Fruit fly (Drosophila melanogaster) whole organism, larva: ENCODE results near the gene CG9399.

Source experiments
- noc ChIP-seq: fragments of 200-800 bp; sonication (Bioruptor generic); optimal IDR thresholded peaks from 3 replicates; lab custom pipeline; 2019; ENCODE audit warnings: missing biosample characterization, mild to moderate bottlenecking, missing genetic modification characterization, moderate library complexity

The CG9399 gene

DNA sequence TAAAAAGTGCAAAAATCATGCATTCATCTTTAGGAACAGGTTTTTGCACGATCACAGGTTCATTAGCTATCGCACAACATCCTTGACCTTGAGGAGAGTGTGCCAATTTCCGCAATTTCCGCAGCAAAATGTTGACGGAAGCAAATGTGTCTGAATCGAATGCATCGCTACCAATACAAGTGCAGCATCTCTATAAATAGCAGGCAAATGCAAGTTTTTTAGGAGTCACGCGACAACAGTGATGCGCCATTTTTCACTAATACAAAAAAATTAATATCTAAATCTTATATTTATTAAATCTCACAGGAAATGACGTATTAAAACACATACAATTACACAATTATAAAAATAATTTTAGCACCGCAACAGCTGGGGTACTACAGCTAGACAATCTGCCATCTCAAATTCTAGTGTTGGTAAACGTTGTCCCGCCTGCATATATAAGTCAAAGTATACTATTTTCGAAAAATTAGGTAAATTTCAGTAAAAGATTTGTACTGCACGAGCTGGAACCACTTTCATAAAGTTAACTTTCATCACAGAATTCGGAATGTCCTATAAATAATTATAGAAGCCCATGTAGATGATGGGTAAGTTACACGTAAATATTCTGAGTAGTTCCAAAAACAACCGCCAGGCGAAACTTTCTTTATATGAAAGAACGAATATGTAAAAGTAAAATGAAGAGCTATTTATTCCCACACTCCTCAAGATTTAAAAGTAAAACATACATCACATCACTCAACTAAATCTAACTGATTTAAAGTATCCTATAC is at the start of gene CG9399:
TSS of gene CG9399 (minus strand) at position 400 of the 776 bp plus-strand sequence.
- TF ChIP-seq noc: peak; percentile 77

DNA sequence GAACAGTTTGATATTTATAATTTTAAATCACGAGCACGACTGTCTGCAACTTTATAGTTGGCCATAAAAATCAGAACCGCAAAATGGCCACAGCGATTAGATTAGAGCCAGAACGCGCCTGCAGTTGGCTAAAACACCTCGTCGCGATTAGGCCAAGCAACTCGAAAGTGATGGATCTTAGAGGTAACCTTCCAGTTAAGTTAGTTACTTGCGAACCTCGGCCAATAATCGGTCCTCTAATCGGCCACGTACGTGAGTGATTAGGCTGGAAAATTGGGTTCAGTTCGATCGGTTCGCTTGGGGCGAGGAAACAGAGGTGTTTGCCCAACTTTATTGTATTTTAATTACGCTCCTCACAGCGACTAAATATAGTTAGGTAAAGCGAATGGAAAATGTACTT is 46.3 kb upstream of the CG9399 start:
- peak; percentile 84 for TF ChIP-seq noc

DNA sequence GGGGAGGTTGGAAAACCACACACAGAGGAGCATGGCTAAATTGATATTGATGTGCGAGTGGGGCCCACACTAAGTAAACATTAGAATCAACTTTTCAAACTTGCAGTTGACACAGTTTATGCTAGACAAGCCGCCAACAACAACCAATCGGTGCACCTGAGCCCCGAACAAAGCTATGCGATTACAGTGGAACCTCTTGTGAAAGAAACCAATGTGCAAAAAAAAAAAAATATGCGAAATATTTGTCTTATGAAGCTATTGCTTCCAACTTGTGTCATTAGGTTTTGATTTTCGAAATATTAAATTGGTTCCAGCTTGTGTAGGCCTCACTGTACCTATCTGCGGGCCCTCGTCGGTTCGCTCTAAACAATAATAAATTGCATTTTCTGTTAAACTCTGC is 44.3 kb upstream of the CG9399 start:
- peak; percentile 60 for TF ChIP-seq noc

DNA sequence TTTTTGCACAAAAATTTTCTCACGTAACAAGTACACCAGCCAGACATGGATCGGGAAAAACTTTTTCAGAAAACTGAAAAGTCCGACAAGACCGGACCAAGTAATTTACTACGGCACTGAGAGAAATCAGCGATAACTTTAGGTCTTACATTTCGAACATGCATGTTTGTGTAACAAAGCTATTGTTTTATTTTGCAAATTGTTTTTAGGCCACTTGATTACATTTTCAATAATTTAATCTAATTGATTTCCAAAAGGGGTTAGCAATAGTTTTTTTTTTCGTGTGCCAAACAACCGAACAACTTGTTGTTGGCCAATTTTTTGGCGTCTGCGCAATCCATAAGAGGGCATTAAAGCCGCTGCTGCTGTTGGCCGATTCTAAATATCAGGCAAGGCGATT is 39.1 kb upstream of the CG9399 start:
- TF ChIP-seq noc: peak; percentile 39

DNA sequence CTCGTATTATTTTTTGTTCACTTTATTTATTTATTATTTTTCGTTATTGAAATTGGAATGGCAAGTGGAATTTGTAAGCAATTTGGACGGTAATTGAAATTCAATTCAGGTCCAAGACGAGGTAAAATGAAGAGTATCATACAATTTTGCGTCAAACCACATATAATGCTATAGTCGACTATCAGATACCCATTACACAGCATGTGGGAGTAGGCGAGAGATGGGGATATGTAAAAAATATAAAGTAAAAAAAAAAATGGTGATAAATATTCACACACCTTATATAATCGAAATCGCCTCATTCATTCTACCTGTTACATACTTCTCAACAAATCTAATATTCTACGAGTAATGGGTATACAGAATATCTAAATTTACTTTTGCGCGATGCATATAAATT is 38.2 kb upstream of the CG9399 start:
- peak; percentile 33 for TF ChIP-seq noc

DNA sequence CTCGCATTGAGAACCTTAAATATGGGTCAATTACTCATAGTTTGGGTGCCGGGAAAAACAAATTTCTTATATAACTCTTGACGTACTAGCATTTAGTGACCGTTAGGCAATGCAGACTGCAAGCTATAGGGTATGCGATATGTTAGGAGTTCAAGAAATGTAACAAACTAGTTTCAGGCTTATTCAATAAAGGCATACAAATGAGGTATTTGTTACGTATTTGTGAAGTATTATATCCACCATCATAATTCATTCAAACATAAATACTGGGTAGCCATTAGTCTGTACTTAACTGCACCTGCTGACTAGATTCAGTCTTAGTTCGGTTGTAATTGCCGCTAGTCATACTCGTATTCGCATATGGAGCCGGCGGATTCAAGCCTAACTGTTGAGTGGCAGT is 34.2 kb upstream of the CG9399 start:
- TF ChIP-seq noc: no peak

DNA sequence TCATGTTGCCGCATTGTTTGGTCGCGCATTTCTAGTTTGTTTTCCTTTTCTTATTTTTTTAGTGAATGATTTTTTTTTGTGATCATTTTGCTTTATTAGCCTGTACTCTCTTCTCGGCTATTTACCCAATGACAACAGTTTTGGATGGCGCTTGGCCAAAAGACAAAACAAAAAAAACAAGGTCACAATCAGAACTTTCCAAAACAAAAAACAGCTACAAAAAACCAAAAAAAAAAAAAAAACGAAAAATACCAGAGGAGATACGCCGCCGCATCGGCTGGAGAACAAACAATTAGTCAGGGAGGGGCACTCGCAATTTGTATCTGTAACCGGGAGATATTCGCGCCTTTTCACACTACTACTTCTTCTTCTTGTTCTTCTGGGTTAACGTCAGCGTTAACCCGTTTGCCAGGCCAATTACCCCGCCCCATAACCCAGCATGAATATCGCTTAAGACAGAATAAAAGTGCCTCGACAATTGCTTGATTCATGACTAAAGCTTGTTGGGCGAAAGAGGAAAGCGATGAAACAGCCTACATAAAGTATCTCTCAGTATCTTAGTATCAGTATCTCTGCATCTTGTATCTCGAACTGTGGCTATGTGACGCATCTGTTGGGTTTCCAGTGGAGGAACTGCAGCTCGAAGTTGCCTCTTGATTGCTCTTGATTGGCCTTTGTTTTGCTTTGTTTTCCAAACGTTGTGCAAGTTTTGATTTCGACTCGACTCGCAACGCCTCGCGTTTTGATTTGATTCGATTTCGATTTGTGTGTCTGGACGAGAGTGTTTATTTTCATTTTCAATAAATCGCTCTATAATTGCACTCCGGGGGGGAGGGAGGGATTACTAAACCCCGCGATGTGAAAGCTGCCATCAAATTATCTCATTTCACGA is 33.1 kb upstream of the CG9399 start:
- TF ChIP-seq noc: no peak

DNA sequence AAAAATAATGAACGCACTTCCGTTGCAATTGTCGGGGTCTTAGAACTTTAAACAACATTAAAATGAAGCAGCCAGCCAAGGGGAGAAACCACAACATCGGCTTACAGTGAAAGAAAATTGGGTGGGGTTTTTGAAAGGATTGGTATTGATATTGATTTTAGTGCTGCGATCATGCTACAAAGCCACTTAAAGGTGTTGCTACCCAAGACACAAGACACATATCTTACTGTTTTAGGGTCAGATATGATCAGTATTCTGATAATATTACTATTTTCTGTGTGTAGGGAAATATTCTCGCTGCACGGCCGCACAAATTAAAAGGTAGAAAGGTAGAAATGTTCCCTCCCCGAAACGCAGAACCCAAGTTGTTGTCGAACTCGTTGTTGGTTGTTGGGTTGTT is 31.1 kb upstream of the CG9399 start:
- TF ChIP-seq noc: no peak

DNA sequence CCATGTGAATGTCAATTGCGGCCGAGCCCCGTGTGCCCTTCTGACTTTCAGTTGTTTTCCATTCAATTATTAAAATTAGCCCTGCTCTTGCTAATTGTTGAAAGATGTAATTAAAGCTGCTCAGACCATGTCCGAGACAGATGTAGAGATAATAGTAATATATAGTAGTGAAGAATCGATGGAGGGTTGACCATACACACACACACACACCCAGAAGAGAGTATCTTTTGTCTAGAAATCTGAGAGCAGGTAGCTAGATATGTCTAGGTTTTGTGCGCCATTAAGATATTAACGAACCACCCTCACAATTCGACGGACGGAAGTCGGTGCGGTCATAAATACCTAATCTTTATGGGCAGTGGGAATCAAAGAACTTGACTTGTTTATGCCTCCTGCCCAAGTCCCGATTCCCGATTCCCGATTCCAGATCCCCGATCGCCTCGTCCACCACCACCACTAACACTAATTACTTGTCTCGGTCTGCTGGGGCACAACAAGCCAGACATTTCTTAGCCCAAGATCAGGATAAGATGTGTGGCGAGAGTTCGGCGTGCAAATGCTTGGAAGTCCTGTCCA is 30.5 kb upstream of the CG9399 start:
- no peak for TF ChIP-seq noc

DNA sequence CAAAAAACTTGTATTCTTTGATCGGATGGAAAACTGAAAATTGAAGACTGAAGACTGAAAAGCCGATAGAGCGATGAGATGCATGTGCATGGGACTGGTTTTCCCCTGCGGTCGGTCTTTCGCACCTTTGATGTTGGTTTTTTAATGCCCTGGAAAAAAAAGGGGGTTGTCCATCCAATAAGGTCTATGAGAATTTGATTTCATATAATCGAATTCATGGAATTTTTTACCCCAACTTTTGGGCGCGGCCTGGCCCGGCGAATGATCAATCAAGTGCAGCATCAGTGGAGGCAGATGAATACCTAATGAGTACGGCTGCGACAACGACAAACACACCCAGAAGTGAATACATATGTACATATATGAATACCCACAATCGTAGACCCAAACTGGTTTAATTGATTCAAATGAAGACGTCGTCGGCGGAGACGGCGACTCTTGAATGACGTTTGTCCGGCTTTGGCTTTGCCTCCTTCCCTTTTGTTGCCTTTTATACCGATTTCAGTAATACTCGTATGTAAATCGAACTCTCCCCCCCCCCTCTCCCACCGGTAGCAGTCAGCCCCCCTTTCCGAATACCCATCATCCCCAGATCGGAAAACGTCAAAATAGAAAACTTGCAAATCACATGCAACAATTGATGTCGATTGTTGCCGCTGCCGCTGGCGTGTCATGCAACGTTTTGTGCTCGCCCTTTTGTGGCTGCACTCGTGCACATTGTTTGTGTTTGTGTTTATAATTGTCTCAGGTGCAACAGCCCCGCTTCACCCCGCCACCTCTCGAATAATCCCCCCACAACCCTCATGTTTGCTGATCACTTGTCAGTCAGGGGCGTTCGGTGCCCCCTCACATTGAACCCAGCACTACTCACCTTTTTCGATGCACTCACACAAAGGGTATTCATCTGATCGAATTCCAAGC is 29.3 kb upstream of the CG9399 start:
- no peak for TF ChIP-seq noc

DNA sequence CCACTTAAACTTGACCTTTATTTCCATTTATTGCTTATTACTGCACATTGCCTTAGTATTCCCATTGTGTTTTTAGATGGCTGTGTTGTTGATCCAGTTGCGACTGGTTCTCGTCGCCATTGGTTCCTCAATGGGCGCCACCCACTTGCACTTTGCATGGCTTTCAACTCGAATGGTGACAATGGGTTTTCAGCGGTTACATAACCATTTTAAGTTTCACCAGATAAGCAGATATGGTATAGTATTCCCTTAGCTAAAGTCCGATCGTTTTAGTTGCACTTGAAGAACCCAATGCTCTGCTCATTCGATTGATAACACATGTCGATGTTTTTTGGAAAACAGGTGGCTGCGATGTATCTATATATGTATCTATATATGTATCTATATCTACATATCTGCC is 27.9 kb upstream of the CG9399 start:
- TF ChIP-seq noc: no peak

DNA sequence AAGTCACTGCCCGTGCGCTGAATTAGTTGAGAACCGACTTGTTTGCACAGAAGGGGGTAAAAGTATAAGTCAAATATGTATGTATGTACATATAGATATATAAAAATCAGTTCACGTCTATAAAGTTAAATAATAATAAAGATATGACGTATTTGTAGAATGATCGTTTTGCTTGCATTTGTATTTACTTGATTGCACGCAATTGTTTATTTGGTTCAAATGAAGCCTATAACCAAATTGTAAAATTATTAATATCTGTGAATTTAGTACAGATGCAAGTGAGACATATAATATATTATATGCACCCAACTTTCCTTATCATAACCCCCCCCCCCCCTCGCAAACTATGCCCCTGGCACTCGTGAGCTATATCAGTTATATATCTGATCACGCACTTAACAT is 26.5 kb upstream of the CG9399 start:
- TF ChIP-seq noc: peak; percentile 95

DNA sequence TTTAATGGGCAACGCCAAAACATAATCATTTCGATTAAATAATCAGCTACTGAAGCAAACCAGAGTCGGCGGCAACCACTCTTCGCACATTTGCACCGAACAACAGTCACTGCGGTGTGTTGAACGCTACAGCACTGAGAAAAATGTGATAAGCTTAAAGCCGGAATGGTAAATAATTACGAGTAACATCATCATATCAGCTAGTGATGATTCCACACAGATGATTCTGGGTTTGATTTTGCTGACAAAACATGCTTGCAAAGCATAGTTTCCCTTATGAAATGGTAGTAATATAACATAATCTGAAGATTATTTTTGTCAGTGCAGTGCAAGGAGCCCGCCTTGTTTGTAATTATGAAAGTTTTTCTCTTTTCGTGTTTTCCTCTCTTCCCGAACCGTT is 24.1 kb upstream of the CG9399 start:
- no peak for TF ChIP-seq noc

DNA sequence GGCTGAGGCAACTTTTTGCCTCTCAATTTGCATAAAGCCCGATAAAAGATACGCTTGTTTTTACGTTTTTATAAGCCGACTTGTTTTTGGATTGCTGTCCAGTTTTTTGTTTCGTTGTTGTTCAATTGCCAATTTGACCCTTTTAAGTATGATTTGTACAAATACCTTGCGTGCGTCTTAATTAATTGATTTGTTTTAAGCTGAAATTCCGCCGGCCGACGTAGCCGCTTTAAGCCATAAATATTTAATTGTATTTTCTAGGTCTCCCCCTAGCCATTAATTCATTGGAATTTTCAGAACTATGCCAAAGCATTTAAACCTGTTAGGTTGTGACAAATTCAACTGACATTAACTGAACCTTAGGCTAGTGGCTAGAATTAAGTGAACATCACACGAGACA is 22.6 kb upstream of the CG9399 start:
- TF ChIP-seq noc: no peak

DNA sequence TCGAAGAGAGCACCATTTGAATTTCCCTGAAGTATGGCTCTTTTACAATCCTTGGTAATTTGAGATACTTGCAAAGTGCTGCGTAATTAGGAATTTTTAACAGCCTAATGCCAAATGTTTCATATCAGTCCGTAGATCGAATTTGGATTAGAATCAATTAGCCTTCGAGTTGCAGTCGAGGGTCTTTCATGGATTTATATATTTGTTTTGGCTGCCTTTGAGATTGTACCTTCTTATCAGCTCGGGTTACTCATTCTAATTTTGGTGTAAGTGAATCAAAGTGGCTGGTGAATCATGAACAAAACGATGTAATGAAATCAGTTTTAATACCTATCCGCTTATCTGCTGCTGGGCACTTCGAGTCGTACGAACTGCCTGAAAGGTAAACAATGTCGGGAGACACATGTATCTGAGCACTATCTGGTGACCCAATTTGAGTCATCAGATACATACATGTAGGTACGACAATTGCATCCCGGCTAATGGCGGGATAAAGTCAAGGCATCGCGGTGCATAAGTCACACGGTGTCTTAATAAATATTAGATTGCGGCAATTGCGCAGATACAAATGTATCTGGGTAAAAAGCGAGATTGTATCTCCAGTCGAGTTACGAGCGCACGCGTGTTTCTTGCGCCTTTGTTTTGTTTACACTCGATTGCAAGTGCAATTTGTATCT is 21.8 kb upstream of the CG9399 start:
- TF ChIP-seq noc: no peak

DNA sequence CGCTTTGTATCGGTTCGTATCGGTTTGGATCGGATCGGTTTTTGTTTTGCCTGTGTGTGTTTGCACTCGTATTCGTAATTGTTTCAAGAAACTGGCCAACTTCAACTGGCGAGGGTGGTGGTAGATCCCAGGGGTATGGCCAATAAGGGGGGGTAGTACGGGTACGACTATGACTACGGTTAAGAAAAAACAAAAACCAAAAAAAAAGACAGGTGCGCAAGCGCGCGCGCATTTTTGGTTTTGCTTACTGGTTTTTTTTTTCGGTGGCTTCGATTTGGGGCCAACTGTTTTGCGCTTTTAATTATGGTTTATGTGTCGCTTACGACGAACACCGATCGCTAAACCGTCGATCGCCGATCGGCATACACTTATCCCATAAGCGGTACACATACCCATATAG is 20.8 kb upstream of the CG9399 start:
- no peak for TF ChIP-seq noc
